Worm (Caenorhabditis elegans): ENCODE results near the gene str-93.

DNA sequence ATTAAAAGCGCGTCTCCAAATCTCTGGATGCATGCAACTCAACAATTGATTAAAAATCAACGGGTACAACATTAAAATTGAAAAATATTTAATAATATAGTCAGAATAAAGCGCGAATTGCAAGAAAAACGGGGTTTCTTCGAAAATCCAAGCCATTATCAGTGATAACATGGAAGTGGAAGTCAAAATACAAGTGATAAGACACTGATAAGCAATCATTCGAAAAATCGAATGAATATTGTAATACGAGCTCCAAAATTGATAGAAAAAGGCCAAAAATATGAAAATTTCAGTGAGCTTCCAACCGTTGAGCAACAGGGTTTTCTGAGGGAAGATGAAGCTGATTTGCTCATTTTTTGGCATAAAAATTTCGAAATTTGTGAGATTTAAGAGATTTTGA, 21.0 kb upstream of the str-93 start:
- TF ChIP-seq flt-1 (GFP tag; IDR thresholded peaks at IDR 0.05) = no peak
- no peak for TF ChIP-seq ztf-29 (GFP tag; IDR thresholded peaks at IDR 0.05)

Data from whole organism, midembryonic.